Fruit fly (Drosophila melanogaster) whole organism, prepupa: ENCODE measurements around the gene Pyroxd1.

Experiments
- Ets21C ChIP-seq: fragments of 200-800 bp; sonication (Bioruptor generic); optimal IDR thresholded peaks from 3 replicates; lab custom pipeline; 2016; ENCODE audit warnings: missing biosample characterization, missing genetic modification characterization
- Smox ChIP-seq: fragments of 200-800 bp; sonication (Bioruptor generic); optimal IDR thresholded peaks from 3 replicates; lab custom pipeline; 2016; ENCODE audit warnings: missing biosample characterization, missing genetic modification characterization

DNA sequence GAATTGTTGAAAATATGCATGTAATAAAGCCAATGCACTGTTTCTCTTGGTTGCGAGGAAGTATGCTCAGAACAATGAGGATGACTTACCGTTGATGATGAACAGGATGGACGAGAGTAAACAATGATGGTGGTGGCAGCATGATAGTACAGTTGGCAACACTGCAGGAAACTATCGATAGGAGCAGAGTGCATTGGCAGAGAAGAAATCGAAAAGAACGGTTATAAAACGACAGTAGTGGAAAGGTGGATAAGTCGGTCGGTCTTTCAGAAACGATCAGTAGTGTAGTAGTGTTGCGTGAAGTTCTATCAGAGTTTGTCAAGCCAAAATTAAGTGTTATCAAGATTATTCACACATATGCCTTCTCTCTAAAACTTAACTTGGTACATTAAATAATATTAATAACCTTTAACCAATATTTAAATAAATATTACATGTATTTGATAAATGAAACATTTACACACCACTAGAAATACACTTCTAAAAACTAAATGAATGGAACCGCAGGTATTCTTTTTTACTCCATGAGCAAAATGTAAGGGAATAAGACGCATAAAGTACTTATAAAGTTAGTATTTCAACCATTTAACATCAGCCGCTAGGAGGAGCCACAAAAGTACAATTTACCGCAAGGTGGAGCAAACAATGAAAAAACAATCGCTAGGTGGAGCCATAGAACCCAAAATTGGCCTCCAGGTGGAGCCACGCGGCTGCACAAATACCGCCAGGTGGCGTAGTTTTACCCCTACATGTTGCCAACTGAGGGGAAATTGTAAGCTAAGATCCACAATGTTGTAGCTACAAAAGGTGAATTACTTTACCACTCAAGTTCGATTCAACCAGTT, 29.4 kb downstream of the Pyroxd1 start:
- no peak for TF ChIP-seq Ets21C (GFP tag; lab: Kevin White, UChicago)
- TF ChIP-seq Smox (GFP tag; lab: Kevin White, UChicago): peak; percentile 30
